Worm (Caenorhabditis elegans): Measurements from ENCODE around the gene R10H10.3.
A peak's percentile ranks its signal among the peaks of the same experiment; 100 is the strongest.

The R10H10.3 gene

ce11 chrIV:10396827-10397226 is 8.5 kb downstream of the R10H10.3 start:
- peak; percentile 54 for TF ChIP-seq dsc-1 (tag; optimal IDR thresholded peaks at IDR 0.05)
- TF ChIP-seq lin-14 (GFP tag; optimal IDR thresholded peaks at IDR 0.05): peak; percentile 77
- TF ChIP-seq nhr-90 (tag; optimal IDR thresholded peaks at IDR 0.05; ENCODE audit: poor library complexity): no peak
- peak; percentile 3 for TF ChIP-seq tbx-2 (tag; optimal IDR thresholded peaks at IDR 0.05)
- no peak for TF ChIP-seq efl-1 (optimal IDR thresholded peaks at IDR 0.05)
- TF ChIP-seq efl-1 (GFP tag; optimal IDR thresholded peaks at IDR 0.05 in 1 of 2): no peak
- peak; percentile 24 for TF ChIP-seq nhr-71 (tag; optimal IDR thresholded peaks at IDR 0.05)
- TF ChIP-seq ama-1 (optimal IDR thresholded peaks at IDR 0.05): no peak
- TF ChIP-seq nhr-47 (tag; optimal IDR thresholded peaks at IDR 0.05): peak; percentile 14
- peak; percentile 44 for TF ChIP-seq fkh-8 (tag; optimal IDR thresholded peaks at IDR 0.05)
- peak; percentile 63 for TF ChIP-seq fkh-10 (GFP tag; optimal IDR thresholded peaks at IDR 0.05)

ce11 chrIV:10398244-10398643 is 9.9 kb downstream of the R10H10.3 start:
- peak; percentile 12 for TF ChIP-seq ceh-63 (GFP tag; optimal IDR thresholded peaks at IDR 0.05)
- TF ChIP-seq xbp-1 (tag; optimal IDR thresholded peaks at IDR 0.05): no peak
- TF ChIP-seq lin-14 (GFP tag; optimal IDR thresholded peaks at IDR 0.05): peak; percentile 78
- peak; percentile 46 for TF ChIP-seq nhr-71 (tag; optimal IDR thresholded peaks at IDR 0.05)
- no peak for TF ChIP-seq ama-1 (optimal IDR thresholded peaks at IDR 0.05)
- no peak for TF ChIP-seq sup-37 (GFP tag; optimal IDR thresholded peaks at IDR 0.05)
- no peak for TF ChIP-seq pag-3 (tag; optimal IDR thresholded peaks at IDR 0.05; ENCODE audit: borderline replicate concordance, insufficient read depth)
- peak; percentile 12 for TF ChIP-seq fkh-10 (GFP tag; optimal IDR thresholded peaks at IDR 0.05)
- TF ChIP-seq tbx-2 (tag; optimal IDR thresholded peaks at IDR 0.05): peak; percentile 17
- no peak for TF ChIP-seq ceh-90 (tag; optimal IDR thresholded peaks at IDR 0.05)
- peak; percentile 34 for TF ChIP-seq nhr-47 (tag; optimal IDR thresholded peaks at IDR 0.05)
- TF ChIP-seq lin-39 (tag; optimal IDR thresholded peaks at IDR 0.05): no peak
- peak in 1 of 2 experiments; percentile 19 for TF ChIP-seq lsy-2 (tag; optimal IDR thresholded peaks at IDR 0.05)
- TF ChIP-seq hlh-17 (GFP tag; optimal IDR thresholded peaks at IDR 0.05; ENCODE audit: borderline replicate concordance): no peak
- peak; percentile 63 for TF ChIP-seq ceh-8 (GFP tag; optimal IDR thresholded peaks at IDR 0.05)

- TF ChIP-seq zag-1 (tag; optimal IDR thresholded peaks at IDR 0.05): peak; percentile 76
- peak; percentile 74 for TF ChIP-seq dsc-1 (tag; optimal IDR thresholded peaks at IDR 0.05)
- TF ChIP-seq lsy-2 (tag; optimal IDR thresholded peaks at IDR 0.05): peak; percentile 46 to 73
- TF ChIP-seq F16B12.6 (tag; optimal IDR thresholded peaks at IDR 0.05): no peak
- peak; percentile 46 for TF ChIP-seq xbp-1 (tag; optimal IDR thresholded peaks at IDR 0.05)
- TF ChIP-seq C16A3.4 (tag; optimal IDR thresholded peaks at IDR 0.05): no peak
- peak; percentile 43 for TF ChIP-seq mef-2 (tag; optimal IDR thresholded peaks at IDR 0.05)
- TF ChIP-seq unc-98 (GFP tag; IDR thresholded peaks at IDR 0.05): no peak
- TF ChIP-seq hlh-4 (tag; optimal IDR thresholded peaks at IDR 0.05): no peak
- TF ChIP-seq isw-1 (GFP tag; IDR thresholded peaks at IDR 0.05): peak; percentile 61
- TF ChIP-seq pag-3 (tag; optimal IDR thresholded peaks at IDR 0.05; ENCODE audit: borderline replicate concordance, insufficient read depth): no peak
- no peak for TF ChIP-seq efl-3 (GFP tag; optimal IDR thresholded peaks at IDR 0.05)
- TF ChIP-seq jun-1 (tag; optimal IDR thresholded peaks at IDR 0.05): peak; percentile 49
- no peak for TF ChIP-seq sptf-1 (tag; optimal IDR thresholded peaks at IDR 0.05)
- TF ChIP-seq elt-3 (tag; optimal IDR thresholded peaks at IDR 0.05): no peak
- peak; percentile 86 for TF ChIP-seq tbx-2 (tag; optimal IDR thresholded peaks at IDR 0.05)
- peak in 2 of 3 experiments; percentile 18 to 25 for TF ChIP-seq dpl-1 (GFP tag; optimal IDR thresholded peaks at IDR 0.05)
- TF ChIP-seq nhr-47 (tag; optimal IDR thresholded peaks at IDR 0.05): peak; percentile 81
- peak in 2 of 3 experiments; percentile 54 to 65 for TF ChIP-seq ceh-82 (tag; optimal IDR thresholded peaks at IDR 0.05)
- TF ChIP-seq nhr-90 (tag; optimal IDR thresholded peaks at IDR 0.05; ENCODE audit: poor library complexity): no peak
- TF ChIP-seq mep-1 (tag; optimal IDR thresholded peaks at IDR 0.05): peak; percentile 32
- peak; percentile 86 for TF ChIP-seq nhr-71 (tag; optimal IDR thresholded peaks at IDR 0.05)
- peak; percentile 71 for TF ChIP-seq pax-3 (tag; optimal IDR thresholded peaks at IDR 0.05)
- no peak for TF ChIP-seq mab-9 (GFP tag; IDR thresholded peaks at IDR 0.05)
- TF ChIP-seq lin-35 (GFP tag; optimal IDR thresholded peaks at IDR 0.05): peak in 1 of 2 experiments; percentile 42
- TF ChIP-seq ceh-8 (GFP tag; optimal IDR thresholded peaks at IDR 0.05): peak; percentile 73
- TF ChIP-seq egl-27 (tag; optimal IDR thresholded peaks at IDR 0.05): peak in 1 of 2 experiments; percentile 39
- no peak for TF ChIP-seq vab-15 (tag; optimal IDR thresholded peaks at IDR 0.05)
- peak; percentile 84 for TF ChIP-seq unc-86 (tag; optimal IDR thresholded peaks at IDR 0.05)
- TF ChIP-seq ztf-11 (tag; optimal IDR thresholded peaks at IDR 0.05): peak in 1 of 2 experiments; percentile 37
- peak; percentile 45 for TF ChIP-seq rnt-1 (tag; optimal IDR thresholded peaks at IDR 0.05)
- TF ChIP-seq lin-14 (GFP tag; optimal IDR thresholded peaks at IDR 0.05): peak; percentile 96
- no peak for TF ChIP-seq ama-1 (optimal IDR thresholded peaks at IDR 0.05)
- peak; percentile 57 for TF ChIP-seq nhr-20 (tag; optimal IDR thresholded peaks at IDR 0.05)
These were observed 15.1 kb downstream of the R10H10.3 start, which contains the start of gene gpa-7 for ce11 chrIV:10403193-10404058. TSS of gene gpa-7 (plus strand) at chrIV:10404008.
